Fruit fly (Drosophila melanogaster) whole organism, embryonic: Measurements from ENCODE around the gene CG9737.
A peak's percentile ranks its signal among the peaks of the same experiment; 100 is the strongest.

ENCODE experiments used
- Aef1 ChIP-seq: fragments of 200-800 bp; sonication (Bioruptor generic); IDR thresholded peaks from 3 replicates; pipeline ENCODE4 v1.3.6; 2022; ENCODE audit warnings: missing biosample characterization, missing genetic modification characterization
- CG10366 ChIP-seq: fragments of 200-800 bp; sonication (Bioruptor generic); IDR thresholded peaks from 2 replicates; pipeline ENCODE4 v1.3.6; 2022; ENCODE audit warnings: missing biosample characterization, missing genetic modification characterization
- CG10565 ChIP-seq: fragments of 200-800 bp; sonication (Bioruptor generic); optimal IDR thresholded peaks from 3 replicates; lab custom pipeline; 2016; ENCODE audit warnings: missing biosample characterization, mild to moderate bottlenecking, missing genetic modification characterization
- CG11504 ChIP-seq: fragments of 200-800 bp; sonication (Bioruptor generic); optimal IDR thresholded peaks from 3 replicates; lab custom pipeline; 2019; ENCODE audit warnings: missing biosample characterization, mild to moderate bottlenecking, missing genetic modification characterization, moderate library complexity
- CG11723 ChIP-seq: fragments of 200-800 bp; sonication (Bioruptor generic); optimal IDR thresholded peaks from 2 replicates; lab custom pipeline; 2017; ENCODE audit warnings: missing biosample characterization, mild to moderate bottlenecking, missing genetic modification characterization
- CG15479 ChIP-seq: fragments of 200-800 bp; sonication (Bioruptor generic); optimal IDR thresholded peaks from 3 replicates; lab custom pipeline; 2019; ENCODE audit warnings: missing biosample characterization, mild to moderate bottlenecking, missing genetic modification characterization, moderate library complexity
- CG15514 ChIP-seq: fragments of 200-800 bp; sonication (Bioruptor generic); optimal IDR thresholded peaks from 3 replicates; lab custom pipeline; 2017; ENCODE audit warnings: missing biosample characterization, missing genetic modification characterization, mild to moderate bottlenecking, moderate library complexity, missing genetic modification reagents
- CG17361 ChIP-seq: fragments of 200-800 bp; sonication (Bioruptor generic); IDR thresholded peaks from 3 replicates; pipeline ENCODE4 v1.3.6; 2022; ENCODE audit warnings: missing biosample characterization, missing genetic modification characterization
- CG18764 ChIP-seq: fragments of 200-800 bp; sonication (Bioruptor generic); optimal IDR thresholded peaks from 3 replicates; lab custom pipeline; 2016; ENCODE audit warnings: missing biosample characterization, missing genetic modification characterization
- CG32532 ChIP-seq: fragments of 200-800 bp; sonication (Bioruptor generic); IDR thresholded peaks from 2 replicates; pipeline ENCODE4 v1.3.6; 2022; ENCODE audit warnings: missing biosample characterization, missing genetic modification characterization
- CG33557 ChIP-seq: fragments of 200-800 bp; sonication (Bioruptor generic); optimal IDR thresholded peaks from 2 replicates; lab custom pipeline; 2019; ENCODE audit warnings: missing biosample characterization, mild to moderate bottlenecking, missing genetic modification characterization, moderate library complexity
- CG34224 ChIP-seq: fragments of 200-800 bp; sonication (Bioruptor generic); IDR thresholded peaks from 3 replicates; pipeline ENCODE4 v1.3.6; 2022; ENCODE audit warnings: missing biosample characterization, missing genetic modification characterization; ENCODE audit not compliant: partially characterized antibody
- CG3726 ChIP-seq: fragments of 200-800 bp; sonication (Bioruptor generic); IDR thresholded peaks from 3 replicates; pipeline ENCODE4, ENCODE4 v1.3.6; 2022; ENCODE audit warnings: missing biosample characterization, missing genetic modification characterization
- CG4730 ChIP-seq: fragments of 200-800 bp; sonication (Bioruptor generic); IDR thresholded peaks from 2 replicates; pipeline ENCODE4 v1.3.6; 2022; ENCODE audit warnings: missing biosample characterization, missing genetic modification characterization
- CG6175 ChIP-seq: fragments of 200-800 bp; sonication (Bioruptor generic); IDR thresholded peaks from 3 replicates; pipeline ENCODE4 v1.3.6; 2022; ENCODE audit warnings: missing biosample characterization, missing genetic modification characterization
- CG6254 ChIP-seq: fragments of 200-800 bp; sonication (Bioruptor generic); optimal IDR thresholded peaks from 3 replicates; lab custom pipeline; 2017; ENCODE audit warnings: mild to moderate bottlenecking, missing biosample characterization, missing genetic modification reagents, missing genetic modification characterization
- CG8089 ChIP-seq: fragments of 200-800 bp; sonication (Bioruptor generic); optimal IDR thresholded peaks from 3 replicates; lab custom pipeline; 2016; ENCODE audit warnings: missing biosample characterization, missing genetic modification characterization
- Dp ChIP-seq: fragments of 200-800 bp; sonication (Bioruptor generic); optimal IDR thresholded peaks from 2 replicates; lab custom pipeline; 2018; ENCODE audit warnings: missing biosample characterization, mild to moderate bottlenecking, missing genetic modification characterization, moderate library complexity
- Eip74EF ChIP-seq, 2 experiments: fragments of 200-800 bp in 1 of 2; fragments of >200 bp in 1 of 2; sonication (Bioruptor generic) in 1 of 2; optimal IDR thresholded peaks; 2 replicates each; lab custom pipeline; 2017 to 2019; ENCODE audit warnings: missing biosample characterization in 2 of 2, missing genetic modification characterization in 2 of 2, mild to moderate bottlenecking in 1 of 2, moderate library complexity in 1 of 2
- Hey ChIP-seq: fragments of 200-800 bp; sonication (Bioruptor generic); optimal IDR thresholded peaks from 3 replicates; lab custom pipeline; 2018; ENCODE audit warnings: missing biosample characterization, mild to moderate bottlenecking, missing genetic modification characterization
- HmgZ ChIP-seq: fragments of 200-800 bp; sonication (Bioruptor generic); optimal IDR thresholded peaks from 2 replicates; lab custom pipeline; 2018; ENCODE audit warnings: missing biosample characterization, mild to moderate bottlenecking, missing genetic modification characterization
- Hmr ChIP-seq: fragments of 200-800 bp; sonication (Bioruptor generic); optimal IDR thresholded peaks from 3 replicates; lab custom pipeline; 2017; ENCODE audit warnings: mild to moderate bottlenecking, missing biosample characterization, missing genetic modification reagents, missing genetic modification characterization
- Jarid2 ChIP-seq: fragments of 200-800 bp; sonication (Bioruptor generic); optimal IDR thresholded peaks from 3 replicates; lab custom pipeline; 2017; ENCODE audit warnings: mild to moderate bottlenecking, missing biosample characterization, missing genetic modification reagents, missing genetic modification characterization
- Lim3 ChIP-seq: fragments of 200-800 bp; sonication (Bioruptor generic); IDR thresholded peaks from 2 replicates; pipeline ENCODE4 v1.3.6; 2022; ENCODE audit warnings: missing biosample characterization, missing genetic modification characterization
- MTF-1 ChIP-seq: fragments of 200-800 bp; sonication (Bioruptor generic); optimal IDR thresholded peaks from 2 replicates; lab custom pipeline; 2018; ENCODE audit warnings: missing biosample characterization, mild to moderate bottlenecking, missing genetic modification characterization, borderline replicate concordance
- Meics ChIP-seq: fragments of 200-800 bp; sonication (Bioruptor generic); optimal IDR thresholded peaks from 2 replicates; lab custom pipeline; 2017; ENCODE audit warnings: missing biosample characterization, mild to moderate bottlenecking, missing genetic modification characterization
- Spps ChIP-seq: fragments of 200-800 bp; sonication (Bioruptor generic); optimal IDR thresholded peaks from 2 replicates; lab custom pipeline; 2018; ENCODE audit warnings: missing biosample characterization, mild to moderate bottlenecking, missing genetic modification characterization
- Sry-β ChIP-seq: fragments of 200-800 bp; sonication (Bioruptor generic); optimal IDR thresholded peaks from 2 replicates; lab custom pipeline; 2018; ENCODE audit warnings: missing biosample characterization, mild to moderate bottlenecking, missing genetic modification characterization, moderate library complexity
- Stat92E ChIP-seq, 3 experiments: fragments of >200 bp in 2 of 3; fragments of 200-800 bp in 1 of 3; sonication (Bioruptor generic) in 1 of 3; optimal IDR thresholded peaks; 2 replicates each; lab custom pipeline; 2017 to 2019; ENCODE audit warnings: missing biosample characterization in 3 of 3, missing genetic modification characterization in 3 of 3, mild to moderate bottlenecking in 1 of 3, moderate library complexity in 1 of 3
- bbx ChIP-seq: fragments of 200-800 bp; sonication (Bioruptor generic); IDR thresholded peaks from 2 replicates; pipeline ENCODE4 v1.3.6; 2022; ENCODE audit warnings: missing biosample characterization, missing genetic modification characterization; ENCODE audit not compliant: partially characterized antibody
- btn ChIP-seq: fragments of 200-800 bp; sonication (Bioruptor generic); optimal IDR thresholded peaks from 2 replicates; lab custom pipeline; 2016; ENCODE audit warnings: missing biosample characterization, missing genetic modification characterization
- corto ChIP-seq: fragments of 200-800 bp; sonication (Bioruptor generic); optimal IDR thresholded peaks from 2 replicates; lab custom pipeline; 2016; ENCODE audit warnings: missing biosample characterization, mild to moderate bottlenecking, missing genetic modification characterization, moderate library complexity
- dpn ChIP-seq, 2 experiments: fragments of 200-800 bp; sonication (Bioruptor generic); optimal IDR thresholded peaks; 3 replicates each; lab custom pipeline; 2016; ENCODE audit warnings: missing biosample characterization in 2 of 2, missing genetic modification characterization in 2 of 2
- gro ChIP-seq: fragments of 200-800 bp; sonication (Bioruptor generic); optimal IDR thresholded peaks from 2 replicates; lab custom pipeline; 2016; ENCODE audit warnings: missing biosample characterization, missing genetic modification characterization
- gsb-n ChIP-seq: fragments of 200-800 bp; sonication (Bioruptor generic); optimal IDR thresholded peaks from 3 replicates; lab custom pipeline; 2018; ENCODE audit warnings: missing biosample characterization, mild to moderate bottlenecking, missing genetic modification characterization
- ham ChIP-seq: fragments of 200-800 bp; sonication (Bioruptor generic); IDR thresholded peaks from 2 replicates; pipeline ENCODE4 v1.3.6; 2022; ENCODE audit warnings: missing biosample characterization, missing genetic modification characterization
- klu ChIP-seq: fragments of 200-800 bp; sonication (Bioruptor generic); IDR thresholded peaks from 2 replicates; pipeline ENCODE4 v1.3.6; 2022; ENCODE audit warnings: missing biosample characterization, missing genetic modification characterization
- mirr ChIP-seq: fragments of 200-800 bp; sonication (Bioruptor generic); optimal IDR thresholded peaks from 3 replicates; lab custom pipeline; 2018; ENCODE audit warnings: missing biosample characterization, mild to moderate bottlenecking, missing genetic modification characterization
- nerfin-2 ChIP-seq: fragments of 200-800 bp; sonication (Bioruptor generic); IDR thresholded peaks from 2 replicates; pipeline ENCODE4 v1.3.6; 2022; ENCODE audit warnings: missing biosample characterization, missing genetic modification characterization; ENCODE audit not compliant: partially characterized antibody
- nom ChIP-seq: fragments of 200-800 bp; sonication (Bioruptor generic); optimal IDR thresholded peaks from 2 replicates; lab custom pipeline; 2017; ENCODE audit warnings: missing biosample characterization, missing genetic modification characterization, mild to moderate bottlenecking, moderate library complexity, missing genetic modification reagents
- odd ChIP-seq: fragments of 200-800 bp; sonication (Bioruptor generic); optimal IDR thresholded peaks from 2 replicates; lab custom pipeline; 2017; ENCODE audit warnings: missing biosample characterization, mild to moderate bottlenecking, missing genetic modification characterization
- p53 ChIP-seq: fragments of 200-800 bp; sonication (Bioruptor generic); optimal IDR thresholded peaks from 2 replicates; lab custom pipeline; 2016; ENCODE audit warnings: missing biosample characterization, missing genetic modification characterization
- pb ChIP-seq: fragments of 200-800 bp; sonication (Bioruptor generic); optimal IDR thresholded peaks from 3 replicates; lab custom pipeline; 2016; ENCODE audit warnings: missing biosample characterization, missing genetic modification characterization
- repo ChIP-seq: fragments of 200-800 bp; sonication (Bioruptor generic); optimal IDR thresholded peaks from 2 replicates; lab custom pipeline; 2016; ENCODE audit warnings: missing biosample characterization, missing genetic modification characterization
- schlank ChIP-seq: fragments of 200-800 bp; sonication (Bioruptor generic); optimal IDR thresholded peaks from 2 replicates; lab custom pipeline; 2018; ENCODE audit warnings: missing biosample characterization, mild to moderate bottlenecking, missing genetic modification characterization
- shn ChIP-seq: fragments of 200-800 bp; sonication (Bioruptor generic); optimal IDR thresholded peaks from 3 replicates; lab custom pipeline; 2016; ENCODE audit warnings: missing biosample characterization, missing genetic modification characterization
- sima ChIP-seq: fragments of 200-800 bp; sonication (Bioruptor generic); optimal IDR thresholded peaks from 2 replicates; lab custom pipeline; 2016; ENCODE audit warnings: missing biosample characterization, missing genetic modification characterization
- tgo ChIP-seq: fragments of 200-800 bp; sonication (Bioruptor generic); IDR thresholded peaks from 3 replicates; pipeline ENCODE4 v1.3.6; 2022; ENCODE audit warnings: missing biosample characterization, missing genetic modification characterization
- tio ChIP-seq: fragments of 200-800 bp; sonication (Bioruptor generic); optimal IDR thresholded peaks from 2 replicates; lab custom pipeline; 2017; ENCODE audit warnings: missing biosample characterization, missing genetic modification characterization, inconsistent platforms
- zfh2 ChIP-seq: fragments of 200-800 bp; sonication (Bioruptor generic); optimal IDR thresholded peaks from 2 replicates; lab custom pipeline; 2016; ENCODE audit warnings: missing biosample characterization, missing genetic modification characterization

Gene CG9737

DNA sequence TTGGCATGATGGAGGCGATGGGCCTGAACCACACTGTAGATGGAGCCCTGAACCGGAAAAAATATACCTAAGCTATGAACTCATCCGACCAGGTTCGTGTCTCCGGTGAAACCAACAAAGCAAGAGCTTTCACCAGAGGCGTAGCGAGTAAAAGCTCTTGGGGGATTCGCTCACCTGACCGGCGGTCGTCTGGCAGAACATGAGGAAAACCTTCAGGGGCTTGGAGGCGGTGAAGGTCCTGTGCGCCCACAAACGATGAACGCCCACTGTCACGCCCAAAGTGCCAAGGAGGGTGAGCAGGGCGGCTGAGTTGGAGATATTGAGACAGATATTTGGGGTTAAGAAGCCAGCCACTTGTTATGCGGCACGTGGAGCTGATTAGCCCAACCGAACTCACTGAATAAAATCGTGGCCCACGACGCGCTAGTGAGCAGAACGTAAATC, 47.5 kb downstream of the CG9737 start (continued):
- peak in 1 of 2 experiments; percentile 63 for TF ChIP-seq dpn (GFP tag; optimal IDR thresholded peaks at IDR 0.05; lab: Kevin White, UChicago)
- TF ChIP-seq p53, result no peak
- no peak for TF ChIP-seq CG8089
- no peak for TF ChIP-seq bbx (GFP tag; lab: Robert Waterston, UW)
- TF ChIP-seq schlank (tag; lab: Kevin White, UChicago), result peak; percentile 36
- peak; percentile 53 for TF ChIP-seq zfh2 (GFP tag; lab: Kevin White, UChicago)
- TF ChIP-seq CG15479, result no peak
- no peak for TF ChIP-seq CG34224 (GFP tag; lab: Robert Waterston, UW)
- TF ChIP-seq CG10565 (GFP tag; lab: Kevin White, UChicago), result no peak
- TF ChIP-seq CG10366 (GFP tag; lab: Robert Waterston, UW), result peak; percentile 36; the same call in 1 of the 2 replicates
- peak; percentile 45 for TF ChIP-seq Jarid2 (GFP tag; lab: Kevin White, UChicago)
- TF ChIP-seq CG11504 (tag; lab: Kevin White, UChicago), result peak; percentile 44
- TF ChIP-seq tgo (GFP tag; lab: Robert Waterston, UW), result peak; percentile 52
- no peak for TF ChIP-seq btn (GFP tag; lab: Kevin White, UChicago)
- TF ChIP-seq ham (GFP tag; lab: Robert Waterston, UW), result no peak
- TF ChIP-seq mirr (GFP tag; lab: Kevin White, UChicago), result peak; percentile 42
- TF ChIP-seq repo (GFP tag; lab: Kevin White, UChicago), result no peak
- peak; percentile 78 for TF ChIP-seq HmgZ (tag; lab: Kevin White, UChicago)
- peak; percentile 62 for TF ChIP-seq Meics (GFP tag; lab: Kevin White, UChicago)
- no peak for TF ChIP-seq nerfin-2
- TF ChIP-seq pb (GFP tag; lab: Kevin White, UChicago), result no peak
- no peak for TF ChIP-seq CG6175 (GFP tag; lab: Robert Waterston, UW)
- TF ChIP-seq shn (GFP tag; lab: Kevin White, UChicago), result peak; percentile 22
- no peak for TF ChIP-seq CG6254 (GFP tag; lab: Kevin White, UChicago)
- TF ChIP-seq CG15514 (GFP tag; lab: Kevin White, UChicago), result peak; percentile 84
- no peak for TF ChIP-seq Stat92E (GFP tag; optimal IDR thresholded peaks at IDR 0.05; lab: Kevin White, UChicago)
- TF ChIP-seq nom (GFP tag; lab: Kevin White, UChicago), result no peak
- TF ChIP-seq Eip74EF (GFP tag; optimal IDR thresholded peaks at IDR 0.05; lab: Kevin White, UChicago), result no peak
- TF ChIP-seq corto (GFP tag; lab: Kevin White, UChicago), result no peak
- no peak for TF ChIP-seq Aef1 (GFP tag; lab: Robert Waterston, UW)
- TF ChIP-seq gro (GFP tag; lab: Kevin White, UChicago), result no peak
- TF ChIP-seq CG33557 (GFP tag; lab: Kevin White, UChicago), result no peak
- TF ChIP-seq CG32532 (GFP tag; lab: Robert Waterston, UW), result peak; percentile 82
- TF ChIP-seq Lim3, result no peak
- TF ChIP-seq MTF-1 (GFP tag; lab: Kevin White, UChicago), result no peak
- 0 out of 2 replicates have a peak, but pooled peaks have one; percentile 20 for TF ChIP-seq CG4730 (GFP tag; lab: Robert Waterston, UW)
- peak; percentile 99 for TF ChIP-seq Hey (tag; lab: Kevin White, UChicago)
- 0 out of 3 replicates have a peak, but pooled peaks have one; percentile 25 for TF ChIP-seq CG17361 (GFP tag; lab: Robert Waterston, UW)
- no peak for TF ChIP-seq tio (GFP tag; lab: Kevin White, UChicago)
- TF ChIP-seq CG18764 (GFP tag; lab: Kevin White, UChicago), result peak; percentile 23
- peak; percentile 3 for TF ChIP-seq Dp (GFP tag; lab: Kevin White, UChicago)
- no peak for TF ChIP-seq CG3726 (GFP tag; lab: Robert Waterston, UW)
- no peak for TF ChIP-seq gsb-n (tag; lab: Kevin White, UChicago)
- peak; percentile 74 for TF ChIP-seq Hmr (GFP tag; lab: Kevin White, UChicago)
- TF ChIP-seq sima (GFP tag; lab: Kevin White, UChicago), result no peak
- no peak for TF ChIP-seq CG11723 (GFP tag; lab: Kevin White, UChicago)
- TF ChIP-seq Sry-β (GFP tag; lab: Kevin White, UChicago), result no peak
- TF ChIP-seq Spps (tag; lab: Kevin White, UChicago), result no peak
- TF ChIP-seq odd (GFP tag; lab: Kevin White, UChicago), result no peak
- TF ChIP-seq klu (GFP tag; lab: Robert Waterston, UW), result no peak
